Fruit fly (Drosophila melanogaster) whole organism, embryonic: ENCODE measurements around the gene CG5498.

Experiments used
- Adf1 ChIP-seq: fragments of 200-800 bp; sonication (Bioruptor generic); IDR thresholded peaks from 2 replicates; pipeline ENCODE4 v1.3.6; 2022; ENCODE audit warnings: missing biosample characterization, missing genetic modification characterization
- BtbVII ChIP-seq: fragments of 200-800 bp; sonication (Bioruptor generic); optimal IDR thresholded peaks from 3 replicates; lab custom pipeline; 2017; ENCODE audit warnings: missing biosample characterization, mild to moderate bottlenecking, missing genetic modification characterization
- CG10267 ChIP-seq: fragments of 200-800 bp; sonication (Bioruptor generic); optimal IDR thresholded peaks from 2 replicates; lab custom pipeline; 2018; ENCODE audit warnings: missing biosample characterization, mild to moderate bottlenecking, missing genetic modification characterization, moderate library complexity
- CG10462 ChIP-seq: fragments of 200-800 bp; sonication (Bioruptor generic); optimal IDR thresholded peaks from 2 replicates; lab custom pipeline; 2016; ENCODE audit warnings: missing biosample characterization, missing genetic modification characterization
- CG11696 ChIP-seq: fragments of 200-800 bp; sonication (Bioruptor generic); IDR thresholded peaks from 2 replicates; pipeline ENCODE4 v1.3.6; 2022; ENCODE audit warnings: missing biosample characterization, missing genetic modification characterization
- CG12942 ChIP-seq: fragments of 200-800 bp; sonication (Bioruptor generic); optimal IDR thresholded peaks from 3 replicates; lab custom pipeline; 2016; ENCODE audit warnings: missing biosample characterization, missing genetic modification characterization
- CG15011 ChIP-seq: fragments of 200-800 bp; sonication (Bioruptor generic); optimal IDR thresholded peaks from 3 replicates; lab custom pipeline; 2018; ENCODE audit warnings: missing biosample characterization, mild to moderate bottlenecking, missing genetic modification characterization
- CG15696 ChIP-seq: fragments of 200-800 bp; sonication (Bioruptor generic); optimal IDR thresholded peaks from 2 replicates; lab custom pipeline; 2019; ENCODE audit warnings: missing biosample characterization, mild to moderate bottlenecking, missing genetic modification characterization, moderate library complexity
- CG1602 ChIP-seq: fragments of 200-800 bp; sonication (Bioruptor generic); optimal IDR thresholded peaks from 3 replicates; lab custom pipeline; 2016; ENCODE audit warnings: missing biosample characterization, missing genetic modification characterization
- CG17829 ChIP-seq: fragments of 200-800 bp; optimal IDR thresholded peaks from 2 replicates; lab custom pipeline; 2019; ENCODE audit warnings: missing biosample characterization, mild to moderate bottlenecking, missing genetic modification characterization, moderate library complexity
- CG17912 ChIP-seq: fragments of 200-800 bp; sonication (Bioruptor generic); optimal IDR thresholded peaks from 2 replicates; lab custom pipeline; 2018; ENCODE audit warnings: missing biosample characterization, mild to moderate bottlenecking, missing genetic modification characterization
- CG1792 ChIP-seq: fragments of 200-800 bp; sonication (Bioruptor generic); optimal IDR thresholded peaks from 2 replicates; lab custom pipeline; 2016; ENCODE audit warnings: missing biosample characterization, missing genetic modification characterization
- CG18619 ChIP-seq: fragments of 200-800 bp; sonication (Bioruptor generic); optimal IDR thresholded peaks from 3 replicates; lab custom pipeline; 2017; ENCODE audit warnings: missing biosample characterization, mild to moderate bottlenecking, missing genetic modification characterization
- CG2678 ChIP-seq: fragments of 200-800 bp; sonication (Bioruptor generic); optimal IDR thresholded peaks from 3 replicates; lab custom pipeline; 2019; ENCODE audit warnings: missing biosample characterization, mild to moderate bottlenecking, missing genetic modification characterization, moderate library complexity
- CG34376 ChIP-seq: fragments of 200-800 bp; sonication (Bioruptor generic); optimal IDR thresholded peaks from 2 replicates; lab custom pipeline; 2018; ENCODE audit warnings: missing biosample characterization, mild to moderate bottlenecking, missing genetic modification characterization
- CG34422 ChIP-seq: fragments of 200-800 bp; sonication (Bioruptor generic); IDR thresholded peaks from 3 replicates; pipeline ENCODE4 v1.3.6; 2022; ENCODE audit warnings: missing biosample characterization, missing genetic modification characterization
- CG4360 ChIP-seq: fragments of 200-800 bp; sonication (Bioruptor generic); IDR thresholded peaks from 2 replicates; pipeline ENCODE4 v1.3.6; 2022; ENCODE audit warnings: missing biosample characterization, missing genetic modification characterization
- CG6683 ChIP-seq: fragments of 200-800 bp; sonication (Bioruptor generic); optimal IDR thresholded peaks from 2 replicates; lab custom pipeline; 2017; ENCODE audit warnings: missing biosample characterization, mild to moderate bottlenecking, missing genetic modification characterization, missing genetic modification reagents
- CG9437 ChIP-seq: fragments of 200-800 bp; sonication (Bioruptor generic); optimal IDR thresholded peaks from 2 replicates; lab custom pipeline; 2018; ENCODE audit warnings: missing biosample characterization, mild to moderate bottlenecking, missing genetic modification characterization
- CrebB ChIP-seq: fragments of 200-800 bp; sonication (Bioruptor generic); optimal IDR thresholded peaks from 3 replicates; lab custom pipeline; 2018; ENCODE audit warnings: missing biosample characterization, mild to moderate bottlenecking, missing genetic modification characterization
- D ChIP-seq, 2 experiments: fragments of 200-800 bp in 1 of 2; fragments of >200 bp in 1 of 2; sonication (Bioruptor generic) in 1 of 2; optimal IDR thresholded peaks; 2 replicates in 1 of 2; 3 replicates in 1 of 2; lab custom pipeline; 2017; ENCODE audit warnings: mild to moderate bottlenecking in 1 of 2, missing biosample characterization in 1 of 2, missing genetic modification characterization in 1 of 2, missing genetic modification reagents in 1 of 2
- Ets97D ChIP-seq: fragments of 200-800 bp; sonication (Bioruptor generic); optimal IDR thresholded peaks from 3 replicates; lab custom pipeline; 2016; ENCODE audit warnings: missing biosample characterization, missing genetic modification characterization
- H15 ChIP-seq: fragments of 200-800 bp; sonication (Bioruptor generic); IDR thresholded peaks from 3 replicates; pipeline ENCODE4 v1.3.6; 2022; ENCODE audit warnings: missing biosample characterization, missing genetic modification characterization
- Hmx ChIP-seq: fragments of 200-800 bp; sonication (Bioruptor generic); optimal IDR thresholded peaks from 2 replicates; lab custom pipeline; 2016; ENCODE audit warnings: missing biosample characterization, missing genetic modification characterization
- Hr3 ChIP-seq: fragments of 200-800 bp; sonication (Bioruptor generic); optimal IDR thresholded peaks from 3 replicates; lab custom pipeline; 2016; ENCODE audit warnings: missing biosample characterization, missing genetic modification characterization
- Lhr ChIP-seq: fragments of 200-800 bp; sonication (Bioruptor generic); optimal IDR thresholded peaks from 3 replicates; lab custom pipeline; 2017; ENCODE audit warnings: mild to moderate bottlenecking, missing biosample characterization, missing genetic modification reagents, missing genetic modification characterization
- Lim3 ChIP-seq: fragments of 200-800 bp; sonication (Bioruptor generic); IDR thresholded peaks from 2 replicates; pipeline ENCODE4 v1.3.6; 2022; ENCODE audit warnings: missing biosample characterization, missing genetic modification characterization
- Med ChIP-seq: fragments of 200-800 bp; sonication (Bioruptor generic); peaks from one replicate; lab custom pipeline; 2016; ENCODE audit warnings: missing biosample characterization, missing genetic modification characterization, mild to moderate bottlenecking, inconsistent platforms, moderate library complexity
- Mrtf ChIP-seq: fragments of 200-800 bp; sonication (Bioruptor generic); IDR thresholded peaks from 3 replicates; pipeline ENCODE4 v1.3.6; 2022; ENCODE audit warnings: missing biosample characterization, missing genetic modification characterization
- NFAT ChIP-seq: fragments of 200-800 bp; sonication (Bioruptor generic); IDR thresholded peaks from 2 replicates; pipeline ENCODE4 v1.3.6; 2022; ENCODE audit warnings: missing biosample characterization, missing genetic modification characterization
- NK7.1 ChIP-seq: fragments of 200-800 bp; sonication (Bioruptor generic); optimal IDR thresholded peaks from 3 replicates; lab custom pipeline; 2016; ENCODE audit warnings: missing biosample characterization, missing genetic modification characterization
- Poxn ChIP-seq: fragments of 200-800 bp; sonication (Bioruptor generic); IDR thresholded peaks from 2 replicates; pipeline ENCODE4 v1.3.6; 2022; ENCODE audit warnings: missing biosample characterization, missing genetic modification characterization
- ase ChIP-seq: fragments of 200-800 bp; sonication (Bioruptor generic); IDR thresholded peaks from 3 replicates; pipeline ENCODE4 v1.3.6; 2022; ENCODE audit warnings: missing biosample characterization, missing genetic modification characterization
- crol ChIP-seq: fragments of 200-800 bp; sonication (Bioruptor generic); IDR thresholded peaks from 2 replicates; pipeline ENCODE4 v1.3.6; 2022; ENCODE audit warnings: missing biosample characterization, missing genetic modification characterization
- crp ChIP-seq, 2 experiments: fragments of 200-800 bp; sonication (Bioruptor generic); optimal IDR thresholded peaks; 2 replicates in 1 of 2; 3 replicates in 1 of 2; lab custom pipeline; 2017; ENCODE audit warnings: missing biosample characterization in 2 of 2, missing genetic modification characterization in 2 of 2, mild to moderate bottlenecking in 1 of 2, moderate library complexity in 1 of 2
- disco-r ChIP-seq: fragments of 200-800 bp; sonication (Bioruptor generic); optimal IDR thresholded peaks from 2 replicates; lab custom pipeline; 2016; ENCODE audit warnings: missing biosample characterization, missing genetic modification characterization
- dmrt11E ChIP-seq: fragments of 200-800 bp; sonication (Bioruptor generic); optimal IDR thresholded peaks from 3 replicates; lab custom pipeline; 2018; ENCODE audit warnings: missing biosample characterization, mild to moderate bottlenecking, missing genetic modification characterization, moderate library complexity
- gcm2 ChIP-seq: fragments of 200-800 bp; sonication (Bioruptor generic); optimal IDR thresholded peaks from 2 replicates; lab custom pipeline; 2016; ENCODE audit warnings: missing biosample characterization, missing genetic modification characterization
- gsb-n ChIP-seq: fragments of 200-800 bp; sonication (Bioruptor generic); optimal IDR thresholded peaks from 3 replicates; lab custom pipeline; 2018; ENCODE audit warnings: missing biosample characterization, mild to moderate bottlenecking, missing genetic modification characterization
- ham ChIP-seq: fragments of 200-800 bp; sonication (Bioruptor generic); IDR thresholded peaks from 2 replicates; pipeline ENCODE4 v1.3.6; 2022; ENCODE audit warnings: missing biosample characterization, missing genetic modification characterization
- ken ChIP-seq: fragments of 200-800 bp; sonication (Bioruptor generic); IDR thresholded peaks from 3 replicates; pipeline ENCODE4 v1.3.6; 2022; ENCODE audit warnings: missing biosample characterization, missing genetic modification characterization
- odd ChIP-seq: fragments of 200-800 bp; sonication (Bioruptor generic); optimal IDR thresholded peaks from 2 replicates; lab custom pipeline; 2017; ENCODE audit warnings: missing biosample characterization, mild to moderate bottlenecking, missing genetic modification characterization
- pho ChIP-seq: fragments of 200-800 bp; sonication (Bioruptor generic); optimal IDR thresholded peaks from 2 replicates; lab custom pipeline; 2016; ENCODE audit warnings: missing biosample characterization, missing genetic modification characterization
- ranshi ChIP-seq: fragments of 200-800 bp; sonication (Bioruptor generic); IDR thresholded peaks from 2 replicates; pipeline ENCODE4 v1.3.6; 2022; ENCODE audit warnings: missing biosample characterization, missing genetic modification characterization
- row ChIP-seq: fragments of 200-800 bp; sonication (Bioruptor generic); IDR thresholded peaks from 3 replicates; pipeline ENCODE4 v1.3.6; 2022; ENCODE audit warnings: missing biosample characterization, missing genetic modification characterization
- sisA ChIP-seq: fragments of 200-800 bp; sonication (Bioruptor generic); IDR thresholded peaks from 2 replicates; pipeline ENCODE4 v1.3.6; 2022; ENCODE audit warnings: missing biosample characterization, missing genetic modification characterization
- slou ChIP-seq: fragments of 200-800 bp; sonication (Bioruptor generic); optimal IDR thresholded peaks from 3 replicates; lab custom pipeline; 2016; ENCODE audit warnings: missing biosample characterization, missing genetic modification characterization
- stc ChIP-seq: fragments of 200-800 bp; sonication (Bioruptor generic); IDR thresholded peaks from 2 replicates; pipeline ENCODE4 v1.3.6; 2022; ENCODE audit warnings: missing biosample characterization, missing genetic modification characterization
- stwl ChIP-seq: fragments of 200-800 bp; sonication (Bioruptor generic); optimal IDR thresholded peaks from 3 replicates; lab custom pipeline; 2018; ENCODE audit warnings: missing biosample characterization, mild to moderate bottlenecking, missing genetic modification characterization, moderate library complexity

CG5498 gene

DNA sequence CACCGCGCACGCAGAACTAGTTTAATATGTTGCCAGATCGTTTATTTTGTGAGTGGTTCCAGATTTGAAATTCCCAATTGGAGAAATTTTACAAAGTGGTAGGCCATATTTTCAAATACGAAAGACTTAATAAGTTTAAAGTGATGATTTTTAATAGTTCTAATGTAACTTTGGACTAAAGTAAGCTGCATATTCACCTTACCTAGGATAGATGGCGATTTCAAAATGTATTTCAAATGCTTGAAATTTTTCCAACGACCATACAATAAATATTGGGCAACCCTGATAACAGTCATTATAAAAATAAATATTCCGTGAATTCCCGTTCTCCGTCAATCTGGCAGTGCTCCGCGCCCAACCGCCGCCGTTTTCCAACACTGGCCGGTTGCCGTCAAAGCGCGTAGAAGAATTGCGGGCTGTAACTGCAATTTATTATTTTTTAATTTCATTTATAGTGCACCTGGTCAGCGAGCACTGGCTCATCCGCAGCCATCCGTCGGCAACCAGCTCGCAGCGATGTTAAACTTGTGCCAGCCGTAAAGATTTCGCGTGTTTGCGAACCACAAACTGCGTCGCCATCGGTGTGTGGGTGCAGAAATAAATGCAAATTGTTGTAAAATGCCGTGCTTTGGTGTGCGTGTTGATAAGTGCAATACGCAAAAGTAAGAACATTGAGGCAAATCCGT is 7.9 kb downstream of the CG5498 start, which contains the start of the genes Ide and RhoBTB (continued):
- peak; percentile 77 for TF ChIP-seq CG9437 (GFP tag; lab: Kevin White, UChicago)
- TF ChIP-seq CG1792 (GFP tag; lab: Kevin White, UChicago), result peak; percentile 73
- peak; percentile 78 for TF ChIP-seq CG1602 (GFP tag; lab: Kevin White, UChicago)
- no peak for TF ChIP-seq CG11696 (GFP tag; lab: Robert Waterston, UW)
- TF ChIP-seq CG34422, result peak; percentile 51; the same call in 1 of the 3 replicates
- peak; percentile 46; the same call in 1 of the 3 replicates for TF ChIP-seq ken (GFP tag; lab: Robert Waterston, UW)
- peak; percentile 70 for TF ChIP-seq slou
- TF ChIP-seq NK7.1 (GFP tag; lab: Kevin White, UChicago), result peak; percentile 50
- TF ChIP-seq stwl (tag; lab: Kevin White, UChicago), result peak; percentile 63
- TF ChIP-seq CG15011, result no peak
- peak; percentile 63 for TF ChIP-seq NFAT (GFP tag; lab: Robert Waterston, UW)
- TF ChIP-seq CG17829 (tag; lab: Kevin White, UChicago), result peak; percentile 79
- peak; percentile 67 to 91 for TF ChIP-seq crp (GFP tag; optimal IDR thresholded peaks at IDR 0.05; lab: Kevin White, UChicago)
- TF ChIP-seq Adf1 (GFP tag; lab: Robert Waterston, UW), result peak; percentile 32; the same call in 1 of the 2 replicates
- no peak for TF ChIP-seq gsb-n (tag; lab: Kevin White, UChicago)
- TF ChIP-seq ase (GFP tag; lab: Robert Waterston, UW), result peak; percentile 44; the same call in 2 of the 3 replicates
- no peak for TF ChIP-seq CG4360
- peak; percentile 36; the same call in 1 of the 2 replicates for TF ChIP-seq crol (GFP tag; lab: Robert Waterston, UW)
- peak; percentile 72 for TF ChIP-seq CG15696
- TF ChIP-seq Poxn (GFP tag; lab: Robert Waterston, UW), result peak; percentile 10; the same call in 1 of the 2 replicates
- TF ChIP-seq Hmx (GFP tag; lab: Kevin White, UChicago), result no peak
- no peak for TF ChIP-seq Lim3 (GFP tag; lab: Robert Waterston, UW)
- TF ChIP-seq CG10462 (GFP tag; lab: Kevin White, UChicago), result peak; percentile 63
- peak; percentile 87 for TF ChIP-seq Ets97D (GFP tag; lab: Kevin White, UChicago)
- TF ChIP-seq CG2678 (tag; lab: Kevin White, UChicago), result peak; percentile 87
- TF ChIP-seq CG18619 (GFP tag; lab: Kevin White, UChicago), result peak; percentile 80
- peak; percentile 19 for TF ChIP-seq BtbVII
- TF ChIP-seq H15 (GFP tag; lab: Robert Waterston, UW), result no peak; the same call in 2 of the 3 replicates
- TF ChIP-seq pho (GFP tag; lab: Kevin White, UChicago), result peak; percentile 92
- no peak for TF ChIP-seq odd (GFP tag; lab: Kevin White, UChicago)
- TF ChIP-seq CG12942 (GFP tag; lab: Kevin White, UChicago), result peak; percentile 80
- peak; percentile 59 for TF ChIP-seq gcm2 (GFP tag; lab: Kevin White, UChicago)
- peak; percentile 59 for TF ChIP-seq CG34376 (GFP tag; lab: Kevin White, UChicago)
- peak; percentile 88 for TF ChIP-seq Hr3 (GFP tag; lab: Kevin White, UChicago)
- TF ChIP-seq Lhr (GFP tag; lab: Kevin White, UChicago), result peak; percentile 89
- peak; percentile 6 for TF ChIP-seq CG6683 (GFP tag; lab: Kevin White, UChicago)
- TF ChIP-seq CrebB (tag; lab: Kevin White, UChicago), result peak; percentile 4
- peak; percentile 23; the same call in 1 of the 2 replicates for TF ChIP-seq stc (GFP tag; lab: Robert Waterston, UW)
- TF ChIP-seq CG17912 (GFP tag; lab: Kevin White, UChicago), result peak; percentile 11
- TF ChIP-seq ham, result peak; percentile 51; the same call in 1 of the 2 replicates
- peak; percentile 94 for TF ChIP-seq Med (GFP tag; lab: Kevin White, UChicago)
- TF ChIP-seq ranshi (GFP tag; lab: Robert Waterston, UW), result peak; percentile 74; the same call in 1 of the 2 replicates
- TF ChIP-seq sisA (GFP tag; lab: Robert Waterston, UW), result peak; percentile 84
- peak; percentile 95 for TF ChIP-seq CG10267 (tag; lab: Kevin White, UChicago)
- TF ChIP-seq D (optimal IDR thresholded peaks at IDR 0.05; lab: Kevin White, UChicago), result peak; percentile 53
- peak; percentile 50 for TF ChIP-seq D (GFP tag; optimal IDR thresholded peaks at IDR 0.05; lab: Kevin White, UChicago)
- peak; percentile 90 for TF ChIP-seq row (GFP tag; lab: Robert Waterston, UW)
- peak; percentile 61 for TF ChIP-seq Mrtf (GFP tag; lab: Robert Waterston, UW)
- peak; percentile 66 for TF ChIP-seq dmrt11E (tag; lab: Kevin White, UChicago)
- TF ChIP-seq disco-r (GFP tag; lab: Kevin White, UChicago), result peak; percentile 51
